Worm (Caenorhabditis elegans): Measurements from ENCODE around the gene wdr-5.1.

DNA sequence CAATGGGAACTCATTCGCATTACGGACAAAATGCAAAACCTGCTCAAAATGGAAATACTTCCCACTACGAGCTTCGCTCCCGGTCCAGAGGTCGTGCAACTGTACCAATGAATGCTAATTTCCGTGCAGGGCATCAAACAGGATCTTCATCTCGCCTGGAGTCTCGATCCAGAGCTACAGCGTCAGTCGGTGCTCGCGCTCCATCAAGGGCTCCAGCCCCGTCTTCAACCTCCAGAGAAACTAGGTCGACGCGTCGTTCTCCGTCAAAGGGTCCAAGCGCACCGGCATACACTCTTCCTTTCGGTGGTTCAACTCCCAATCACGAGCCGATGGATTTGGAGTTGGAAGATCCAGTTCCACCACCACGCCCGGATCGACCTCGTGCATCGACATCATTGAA, 32.7 kb downstream of the wdr-5.1 start:
- TF ChIP-seq ZK546.5 (tag; optimal IDR thresholded peaks at IDR 0.05) = no peak
- TF ChIP-seq sea-2 (GFP tag; optimal IDR thresholded peaks at IDR 0.05) = no peak
- TF ChIP-seq aly-2 (tag; optimal IDR thresholded peaks at IDR 0.05) = no peak
- no peak for TF ChIP-seq elt-2 (tag; optimal IDR thresholded peaks at IDR 0.05)
- no peak for TF ChIP-seq unc-39 (tag; optimal IDR thresholded peaks at IDR 0.05)
- TF ChIP-seq ztf-11 (tag; optimal IDR thresholded peaks at IDR 0.05) = no peak
- TF ChIP-seq ceh-16 (tag; optimal IDR thresholded peaks at IDR 0.05) = no peak
- TF ChIP-seq pqm-1 (tag; optimal IDR thresholded peaks at IDR 0.05) = no peak
- no peak for TF ChIP-seq fos-1 (tag; optimal IDR thresholded peaks at IDR 0.05)
- no peak for TF ChIP-seq skn-1 (tag; optimal IDR thresholded peaks at IDR 0.05)
- TF ChIP-seq ama-1 (optimal IDR thresholded peaks at IDR 0.05) = no peak
- no peak for TF ChIP-seq ceh-28 (tag; optimal IDR thresholded peaks at IDR 0.05)
- no peak for TF ChIP-seq unc-62 (GFP tag; optimal IDR thresholded peaks at IDR 0.05)
- no peak for TF ChIP-seq nhr-77 (tag; optimal IDR thresholded peaks at IDR 0.05)

Data from whole organism, L3 larva.